Fruit fly (Drosophila melanogaster) whole organism, embryonic: ENCODE results near the gene zld.

Experiments used
- Ada2b ChIP-seq: fragments of 200-800 bp; sonication (Bioruptor generic); IDR thresholded peaks from 2 replicates; pipeline ENCODE4 v1.3.6; 2022; ENCODE audit warnings: missing biosample characterization, missing genetic modification characterization
- CG10462 ChIP-seq: fragments of 200-800 bp; sonication (Bioruptor generic); optimal IDR thresholded peaks from 2 replicates; lab custom pipeline; 2016; ENCODE audit warnings: missing biosample characterization, missing genetic modification characterization
- CG10565 ChIP-seq: fragments of 200-800 bp; sonication (Bioruptor generic); optimal IDR thresholded peaks from 3 replicates; lab custom pipeline; 2016; ENCODE audit warnings: missing biosample characterization, mild to moderate bottlenecking, missing genetic modification characterization
- CG11247 ChIP-seq: fragments of 200-800 bp; sonication (Bioruptor generic); IDR thresholded peaks from 2 replicates; pipeline ENCODE4 v1.3.6; 2022; ENCODE audit warnings: missing biosample characterization, missing genetic modification characterization
- CG11560 ChIP-seq: fragments of 200-800 bp; sonication (Bioruptor generic); IDR thresholded peaks from 3 replicates; pipeline ENCODE4 v1.3.6; 2022; ENCODE audit warnings: missing biosample characterization, missing genetic modification characterization
- CG12155 ChIP-seq: fragments of 200-800 bp; sonication (Bioruptor generic); optimal IDR thresholded peaks from 3 replicates; lab custom pipeline; 2016; ENCODE audit warnings: missing biosample characterization, missing genetic modification characterization
- CG12299 ChIP-seq: fragments of 200-800 bp; sonication (Bioruptor generic); optimal IDR thresholded peaks from 2 replicates; lab custom pipeline; 2018; ENCODE audit warnings: missing biosample characterization, mild to moderate bottlenecking, missing genetic modification characterization
- CG12659 ChIP-seq: fragments of 200-800 bp; sonication (Bioruptor generic); optimal IDR thresholded peaks from 3 replicates; lab custom pipeline; 2017; ENCODE audit warnings: mild to moderate bottlenecking, missing biosample characterization, missing genetic modification reagents, missing genetic modification characterization
- CG12769 ChIP-seq: fragments of 200-800 bp; sonication (Bioruptor generic); optimal IDR thresholded peaks from 2 replicates; lab custom pipeline; 2019; ENCODE audit warnings: missing biosample characterization, mild to moderate bottlenecking, missing genetic modification characterization, moderate library complexity
- CG13894 ChIP-seq: fragments of 200-800 bp; sonication (Bioruptor generic); optimal IDR thresholded peaks from 3 replicates; lab custom pipeline; 2018; ENCODE audit warnings: missing biosample characterization, mild to moderate bottlenecking, missing genetic modification characterization, moderate library complexity
- CG15696 ChIP-seq: fragments of 200-800 bp; sonication (Bioruptor generic); optimal IDR thresholded peaks from 2 replicates; lab custom pipeline; 2019; ENCODE audit warnings: missing biosample characterization, mild to moderate bottlenecking, missing genetic modification characterization, moderate library complexity
- CG2120 ChIP-seq: fragments of 200-800 bp; sonication (Bioruptor generic); optimal IDR thresholded peaks from 3 replicates; lab custom pipeline; 2016; ENCODE audit warnings: missing biosample characterization, missing genetic modification characterization
- CG2875 ChIP-seq: fragments of 200-800 bp; sonication (Bioruptor generic); optimal IDR thresholded peaks from 2 replicates; lab custom pipeline; 2017; ENCODE audit warnings: missing biosample characterization, mild to moderate bottlenecking, missing genetic modification characterization, missing genetic modification reagents
- CG32767 ChIP-seq: fragments of 200-800 bp; sonication (Bioruptor generic); IDR thresholded peaks from 2 replicates; pipeline ENCODE4 v1.3.6; 2022; ENCODE audit warnings: missing biosample characterization, missing genetic modification characterization
- CG3847 ChIP-seq: fragments of 200-800 bp; sonication (Bioruptor generic); IDR thresholded peaks from 2 replicates; pipeline ENCODE4 v1.3.6; 2022; ENCODE audit warnings: missing biosample characterization, missing genetic modification characterization
- CG7786 ChIP-seq: fragments of 200-800 bp; sonication (Bioruptor generic); optimal IDR thresholded peaks from 2 replicates; lab custom pipeline; 2016; ENCODE audit warnings: missing biosample characterization, missing genetic modification characterization
- CG8281 ChIP-seq: fragments of 200-800 bp; sonication (Bioruptor generic); optimal IDR thresholded peaks from 2 replicates; lab custom pipeline; 2018; ENCODE audit warnings: missing biosample characterization, mild to moderate bottlenecking, missing genetic modification characterization, moderate library complexity
- CG9215 ChIP-seq: fragments of 200-800 bp; sonication (Bioruptor generic); IDR thresholded peaks from 2 replicates; pipeline ENCODE4 v1.3.6; 2022; ENCODE audit warnings: missing biosample characterization, missing genetic modification characterization
- CrebB ChIP-seq: fragments of 200-800 bp; sonication (Bioruptor generic); optimal IDR thresholded peaks from 3 replicates; lab custom pipeline; 2018; ENCODE audit warnings: missing biosample characterization, mild to moderate bottlenecking, missing genetic modification characterization
- Dref ChIP-seq: fragments of 200-800 bp; sonication (Bioruptor generic); IDR thresholded peaks from 2 replicates; pipeline ENCODE4 v1.3.6; 2022; ENCODE audit warnings: missing biosample characterization, missing genetic modification characterization
- Eip74EF ChIP-seq, 2 experiments: fragments of 200-800 bp in 1 of 2; fragments of >200 bp in 1 of 2; sonication (Bioruptor generic) in 1 of 2; optimal IDR thresholded peaks; 2 replicates each; lab custom pipeline; 2017 to 2019; ENCODE audit warnings: missing biosample characterization in 2 of 2, missing genetic modification characterization in 2 of 2, mild to moderate bottlenecking in 1 of 2, moderate library complexity in 1 of 2
- Elba2 ChIP-seq: fragments of 200-800 bp; sonication (Bioruptor generic); optimal IDR thresholded peaks from 3 replicates; lab custom pipeline; 2016; ENCODE audit warnings: missing biosample characterization, missing genetic modification characterization
- Hr39 ChIP-seq: fragments of >200 bp; optimal IDR thresholded peaks from 2 replicates; lab custom pipeline; 2017
- Mrtf ChIP-seq: fragments of 200-800 bp; sonication (Bioruptor generic); IDR thresholded peaks from 3 replicates; pipeline ENCODE4 v1.3.6; 2022; ENCODE audit warnings: missing biosample characterization, missing genetic modification characterization
- Nf-YB ChIP-seq: fragments of 200-800 bp; sonication (Bioruptor generic); optimal IDR thresholded peaks from 3 replicates; lab custom pipeline; 2019; ENCODE audit warnings: missing biosample characterization, mild to moderate bottlenecking, missing genetic modification characterization, moderate library complexity
- Nf-YC ChIP-seq: fragments of 200-800 bp; optimal IDR thresholded peaks from 3 replicates; lab custom pipeline; 2019; ENCODE audit warnings: missing biosample characterization, mild to moderate bottlenecking, missing genetic modification characterization, moderate library complexity
- Rfx ChIP-seq: fragments of 200-800 bp; sonication (Bioruptor generic); IDR thresholded peaks from 2 replicates; pipeline ENCODE4 v1.3.6; 2022; ENCODE audit warnings: missing biosample characterization, missing genetic modification characterization
- TFAM ChIP-seq: fragments of 200-800 bp; sonication (Bioruptor generic); optimal IDR thresholded peaks from 2 replicates; lab custom pipeline; 2017; ENCODE audit warnings: missing biosample characterization, missing genetic modification characterization, inconsistent platforms
- Xrp1 ChIP-seq: fragments of 200-800 bp; sonication (Bioruptor generic); IDR thresholded peaks from 2 replicates; pipeline ENCODE4 v1.3.6; 2022; ENCODE audit warnings: missing biosample characterization, missing genetic modification characterization
- cwo ChIP-seq: fragments of 200-800 bp; sonication (Bioruptor generic); optimal IDR thresholded peaks from 3 replicates; lab custom pipeline; 2017; ENCODE audit warnings: missing biosample characterization, missing genetic modification characterization, mild to moderate bottlenecking, moderate library complexity, missing genetic modification reagents
- dm ChIP-seq: fragments of 200-800 bp; sonication (Bioruptor generic); optimal IDR thresholded peaks from 3 replicates; lab custom pipeline; 2016; ENCODE audit warnings: missing biosample characterization, missing genetic modification characterization
- eyg ChIP-seq: fragments of 200-800 bp; sonication (Bioruptor generic); optimal IDR thresholded peaks from 3 replicates; lab custom pipeline; 2016; ENCODE audit warnings: missing biosample characterization, missing genetic modification characterization
- fd64A ChIP-seq: fragments of 200-800 bp; sonication (Bioruptor generic); optimal IDR thresholded peaks from 3 replicates; lab custom pipeline; 2018; ENCODE audit warnings: missing biosample characterization, mild to moderate bottlenecking, missing genetic modification characterization
- gcm ChIP-seq: fragments of 200-800 bp; sonication (Bioruptor generic); optimal IDR thresholded peaks from 2 replicates; lab custom pipeline; 2019; ENCODE audit warnings: missing biosample characterization, mild to moderate bottlenecking, missing genetic modification characterization, moderate library complexity
- gfzf ChIP-seq: fragments of 200-800 bp; sonication (Bioruptor generic); optimal IDR thresholded peaks from 2 replicates; lab custom pipeline; 2016; ENCODE audit warnings: missing biosample characterization, mild to moderate bottlenecking, missing genetic modification characterization, moderate library complexity
- insv ChIP-seq, 2 experiments: fragments of 200-800 bp; sonication (Bioruptor generic); optimal IDR thresholded peaks; 3 replicates each; lab custom pipeline; 2016 to 2018; ENCODE audit warnings: missing biosample characterization in 2 of 2, missing genetic modification characterization in 2 of 2
- jing ChIP-seq: fragments of 200-800 bp; sonication (Bioruptor generic); optimal IDR thresholded peaks from 2 replicates; lab custom pipeline; 2018; ENCODE audit warnings: missing biosample characterization, mild to moderate bottlenecking, missing genetic modification characterization
- kni ChIP-seq: fragments of 200-800 bp; sonication (Bioruptor generic); optimal IDR thresholded peaks from 3 replicates; lab custom pipeline; 2017; ENCODE audit warnings: mild to moderate bottlenecking, missing biosample characterization, missing genetic modification reagents, missing genetic modification characterization
- onecut ChIP-seq: fragments of 200-800 bp; sonication (Bioruptor generic); IDR thresholded peaks from 2 replicates; pipeline ENCODE4 v1.3.6; 2022; ENCODE audit warnings: missing biosample characterization, missing genetic modification characterization
- org-1 ChIP-seq: fragments of 200-800 bp; sonication (Bioruptor generic); optimal IDR thresholded peaks from 2 replicates; lab custom pipeline; 2017; ENCODE audit warnings: missing biosample characterization, missing genetic modification characterization
- prd ChIP-seq, 3 experiments: fragments of >200 bp in 2 of 3; fragments of 200-800 bp in 1 of 3; sonication (Bioruptor generic) in 1 of 3; optimal IDR thresholded peaks in 2 of 3; IDR thresholded peaks in 1 of 3; 2 replicates in 2 of 3; 3 replicates in 1 of 3; pipeline versions ENCODE4 v1.3.6 to Lab custom; 2017 to 2022; ENCODE audit warnings: missing biosample characterization in 1 of 3, missing genetic modification characterization in 1 of 3
- pros ChIP-seq: fragments of 200-800 bp; sonication (Bioruptor generic); optimal IDR thresholded peaks from 3 replicates; lab custom pipeline; 2019; ENCODE audit warnings: missing biosample characterization, mild to moderate bottlenecking, missing genetic modification characterization, moderate library complexity
- psq ChIP-seq: fragments of 200-800 bp; sonication (Bioruptor generic); optimal IDR thresholded peaks from 2 replicates; lab custom pipeline; 2017; ENCODE audit warnings: missing biosample characterization, missing genetic modification characterization
- pzg ChIP-seq: fragments of 200-800 bp; sonication (Bioruptor generic); optimal IDR thresholded peaks from 3 replicates; lab custom pipeline; 2018; ENCODE audit warnings: missing biosample characterization, mild to moderate bottlenecking, missing genetic modification characterization, moderate library complexity
- sens ChIP-seq: fragments of 200-800 bp; sonication (Bioruptor generic); peaks from one replicate; lab custom pipeline; 2016; ENCODE audit warnings: missing biosample characterization, missing genetic modification characterization
- sim ChIP-seq: fragments of 200-800 bp; sonication (Bioruptor generic); IDR thresholded peaks from 2 replicates; pipeline ENCODE4 v1.3.6; 2022; ENCODE audit warnings: missing biosample characterization, missing genetic modification characterization
- slbo ChIP-seq: fragments of 200-800 bp; sonication (Bioruptor generic); IDR thresholded peaks from 2 replicates; pipeline ENCODE4 v1.3.6; 2022; ENCODE audit warnings: missing biosample characterization, missing genetic modification characterization
- sna ChIP-seq: fragments of 200-800 bp; sonication (Bioruptor generic); IDR thresholded peaks from 2 replicates; pipeline ENCODE4 v1.3.6; 2022; ENCODE audit warnings: missing biosample characterization, missing genetic modification characterization; ENCODE audit not compliant: partially characterized antibody
- tll ChIP-seq, 2 experiments: fragments of 200-800 bp in 1 of 2; fragments of >200 bp in 1 of 2; sonication (Bioruptor generic) in 1 of 2; optimal IDR thresholded peaks; 2 replicates each; lab custom pipeline; 2017 to 2019; ENCODE audit warnings: missing biosample characterization in 2 of 2, missing genetic modification characterization in 2 of 2, mild to moderate bottlenecking in 1 of 2, moderate library complexity in 1 of 2
- twi ChIP-seq: fragments of 200-800 bp; optimal IDR thresholded peaks from 2 replicates; lab custom pipeline; 2019; ENCODE audit warnings: missing biosample characterization, mild to moderate bottlenecking, missing genetic modification characterization, moderate library complexity

The zld gene

DNA sequence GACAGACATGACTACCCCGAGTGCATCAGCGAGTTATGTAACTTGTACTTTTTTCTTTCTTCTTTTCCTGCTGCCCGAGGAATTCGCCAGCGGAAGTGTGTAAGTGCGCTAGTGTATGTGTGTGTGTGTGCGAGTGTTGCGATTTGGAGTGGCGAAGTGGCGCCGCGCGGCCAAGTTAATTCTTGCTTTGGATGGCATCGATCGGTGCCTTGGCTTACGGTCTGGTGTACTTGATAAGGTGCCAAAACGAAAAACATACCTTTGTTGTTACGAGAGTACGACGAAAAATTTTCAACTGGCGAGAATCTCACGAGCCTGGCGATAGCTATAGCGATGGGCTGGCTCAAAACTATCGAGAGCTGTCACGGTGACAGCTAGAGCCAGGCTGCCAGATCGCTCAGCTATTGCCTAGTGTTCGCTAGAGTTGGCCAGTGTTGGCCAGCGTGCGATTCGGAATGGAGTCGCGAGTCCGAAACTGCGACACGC is 39.3 kb downstream of the zld start, which contains the start of the genes CG18809, COX6B, CG33932 and Rpp20 (continued):
- TF ChIP-seq TFAM (GFP tag; lab: Kevin White, UChicago), result no peak
- peak in 1 of 2 experiments; percentile 26 for TF ChIP-seq insv (GFP tag; optimal IDR thresholded peaks at IDR 0.05; lab: Kevin White, UChicago)
- TF ChIP-seq CG10462 (GFP tag; lab: Kevin White, UChicago), result peak; percentile 9
- no peak for TF ChIP-seq psq (GFP tag; lab: Kevin White, UChicago)
- TF ChIP-seq CG11560 (tag; lab: Robert Waterston, UW), result peak; percentile 72; the same call in 2 of the 3 replicates
- TF ChIP-seq fd64A (GFP tag; lab: Kevin White, UChicago), result peak; percentile 16
- TF ChIP-seq kni (GFP tag; lab: Kevin White, UChicago), result peak; percentile 26
- TF ChIP-seq CG9215, result 0 out of 2 replicates have a peak, but pooled peaks have one; percentile 26
- peak; percentile 59 for TF ChIP-seq org-1 (GFP tag; lab: Kevin White, UChicago)
- TF ChIP-seq Eip74EF (GFP tag; optimal IDR thresholded peaks at IDR 0.05; lab: Kevin White, UChicago), result no peak
- TF ChIP-seq CG12659, result peak; percentile 92
- TF ChIP-seq dm, result peak; percentile 83
- TF ChIP-seq prd (optimal IDR thresholded peaks at IDR 0.05; lab: Kevin White, UChicago), result no peak
- peak; percentile 40; the same call in 1 of the 3 replicates for TF ChIP-seq prd (GFP tag; IDR thresholded peaks at IDR 0.05; lab: Robert Waterston, UW)
- TF ChIP-seq CG13894 (tag; lab: Kevin White, UChicago), result peak; percentile 81
- TF ChIP-seq Nf-YB (GFP tag; lab: Kevin White, UChicago), result peak; percentile 35
- TF ChIP-seq Mrtf (GFP tag; lab: Robert Waterston, UW), result 0 out of 3 replicates have a peak, but pooled peaks have one; percentile 45
- TF ChIP-seq Nf-YC, result peak; percentile 44
- no peak for TF ChIP-seq CG10565
- peak; percentile 84 for TF ChIP-seq CG7786
- peak; percentile 94 for TF ChIP-seq CG3847 (GFP tag; lab: Robert Waterston, UW)
- no peak for TF ChIP-seq Hr39 (lab: Kevin White, UChicago)
- TF ChIP-seq Xrp1 (GFP tag; lab: Robert Waterston, UW), result peak; percentile 59
- no peak for TF ChIP-seq pros (GFP tag; lab: Kevin White, UChicago)
- TF ChIP-seq gfzf, result peak; percentile 33
- TF ChIP-seq gcm (GFP tag; lab: Kevin White, UChicago), result no peak
- TF ChIP-seq CG8281, result no peak
- no peak for TF ChIP-seq jing (GFP tag; lab: Kevin White, UChicago)
- no peak for TF ChIP-seq CG32767 (GFP tag; lab: Robert Waterston, UW)
- TF ChIP-seq CrebB (tag; lab: Kevin White, UChicago), result peak; percentile 55
- no peak for TF ChIP-seq CG12299
- no peak for TF ChIP-seq cwo (GFP tag; lab: Kevin White, UChicago)
- TF ChIP-seq sens (GFP tag; lab: Kevin White, UChicago), result peak; percentile 91
- TF ChIP-seq sim (GFP tag; lab: Robert Waterston, UW), result no peak
- TF ChIP-seq onecut (GFP tag; lab: Robert Waterston, UW), result peak; percentile 53
- TF ChIP-seq CG2875 (GFP tag; lab: Kevin White, UChicago), result no peak
- no peak for TF ChIP-seq Elba2
- TF ChIP-seq CG11247 (GFP tag; lab: Robert Waterston, UW), result peak; percentile 67
- peak; percentile 83 for TF ChIP-seq sna
- TF ChIP-seq pzg (GFP tag; lab: Kevin White, UChicago), result peak; percentile 99
- TF ChIP-seq CG12769 (tag; lab: Kevin White, UChicago), result no peak
- TF ChIP-seq CG15696, result no peak
- no peak for TF ChIP-seq Ada2b
- no peak for TF ChIP-seq tll (GFP tag; optimal IDR thresholded peaks at IDR 0.05; lab: Kevin White, UChicago)
- peak; percentile 43 for TF ChIP-seq eyg
- TF ChIP-seq Dref (GFP tag; lab: Robert Waterston, UW), result peak; percentile 67
- peak; percentile 95 for TF ChIP-seq CG12155 (GFP tag; lab: Kevin White, UChicago)
- TF ChIP-seq slbo, result peak; percentile 81
- peak; percentile 88 for TF ChIP-seq Rfx (GFP tag; lab: Robert Waterston, UW)
- TF ChIP-seq CG2120 (GFP tag; lab: Kevin White, UChicago), result peak; percentile 82
- peak; percentile 18 for TF ChIP-seq twi (tag; lab: Kevin White, UChicago)
